Fruit fly (Drosophila melanogaster): ENCODE measurements around the gene CG5281.
A peak's percentile ranks its signal among the peaks of the same experiment; 100 is the strongest.

CG5281 gene

DNA sequence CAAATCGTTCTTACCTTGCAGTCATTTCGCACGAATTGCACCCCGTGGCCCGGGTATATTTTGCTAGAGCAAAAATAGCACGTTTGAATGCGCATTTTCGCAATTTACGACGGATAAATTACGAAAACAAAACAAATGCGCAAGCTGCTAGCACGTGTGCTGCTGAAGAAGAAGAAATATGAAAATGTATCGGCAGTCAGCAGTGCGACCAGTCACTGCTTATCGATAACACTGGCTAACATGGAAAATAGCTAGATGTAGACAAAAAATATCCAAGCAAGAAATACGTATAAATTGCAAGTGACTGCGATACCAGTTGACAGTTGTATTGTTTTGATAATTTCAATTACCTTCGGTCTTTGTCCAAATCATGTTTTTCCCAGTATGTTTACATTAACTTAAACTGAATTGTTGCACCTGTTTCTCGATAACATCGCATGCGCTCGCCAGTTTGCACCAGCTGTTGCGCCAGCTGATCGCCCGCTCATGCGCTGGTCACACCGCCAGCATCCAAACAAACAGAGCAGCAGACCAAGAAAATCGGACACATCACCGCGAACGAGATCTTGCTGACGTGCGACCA, 4.2 kb upstream of the CG5281 start, which contains the start of the genes RpL24-like and CG5276 (continued):
- peak; percentile 77 for TF ChIP-seq Dll (GFP tag; IDR thresholded peaks at IDR 0.05; ENCODE audit: partially characterized antibody)
- peak; percentile 16 for TF ChIP-seq ems (GFP tag; optimal IDR thresholded peaks at IDR 0.05)
- TF ChIP-seq tll (GFP tag; optimal IDR thresholded peaks at IDR 0.05): peak; percentile 19 to 36
- peak; percentile 26 for TF ChIP-seq CrebB (tag; optimal IDR thresholded peaks at IDR 0.05)
- 0 out of 2 replicates have a peak, but pooled peaks have one; percentile 16 for TF ChIP-seq CG2129 (GFP tag; IDR thresholded peaks at IDR 0.05; ENCODE audit: partially characterized antibody)
- no peak for TF ChIP-seq HLH54F (GFP tag; optimal IDR thresholded peaks at IDR 0.05)
- TF ChIP-seq hbn (GFP tag; IDR thresholded peaks at IDR 0.05; ENCODE audit: partially characterized antibody): peak; percentile 59
- TF ChIP-seq luna (GFP tag; optimal IDR thresholded peaks at IDR 0.05): no peak
- TF ChIP-seq CG12769 (tag; optimal IDR thresholded peaks at IDR 0.05): no peak
- TF ChIP-seq Fer2 (tag; optimal IDR thresholded peaks at IDR 0.05): no peak
- no peak for TF ChIP-seq Dip2 (GFP tag; IDR thresholded peaks at IDR 0.05)
- no peak for TF ChIP-seq ro (GFP tag; IDR thresholded peaks at IDR 0.05)
- TF ChIP-seq CG17186 (GFP tag; optimal IDR thresholded peaks at IDR 0.05): peak; percentile 94
- no peak for TF ChIP-seq mam (GFP tag; optimal IDR thresholded peaks at IDR 0.05)
- TF ChIP-seq nom (GFP tag; optimal IDR thresholded peaks at IDR 0.05): no peak
- TF ChIP-seq CG5180 (GFP tag; optimal IDR thresholded peaks at IDR 0.05): no peak

DNA sequence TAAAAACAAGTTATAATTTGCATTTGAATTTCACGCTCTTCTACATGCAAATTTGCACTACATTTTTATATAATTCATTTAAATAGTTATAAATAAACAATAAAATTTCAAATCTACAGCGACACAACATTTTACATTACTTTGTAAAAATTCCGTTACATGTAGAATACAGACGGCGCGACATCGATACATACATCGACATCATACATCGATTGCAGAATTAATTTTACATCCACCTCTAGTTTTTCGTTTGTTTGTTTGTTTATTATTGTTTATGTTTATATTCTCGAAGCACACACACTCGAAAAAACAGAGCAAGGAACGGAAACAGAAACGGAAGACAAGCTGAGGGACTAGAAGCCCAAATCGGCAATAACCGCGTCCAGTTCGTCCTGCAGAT, 1.9 kb downstream of the CG5281 start, which contains the start of gene CG17230:
Gene CG17230 (plus strand): TSS at position 258 of the 400 bp plus-strand sequence.
- TF ChIP-seq CG15479 (GFP tag; optimal IDR thresholded peaks at IDR 0.05): no peak
- no peak for TF ChIP-seq wek (GFP tag; optimal IDR thresholded peaks at IDR 0.05)
- no peak for TF ChIP-seq nau (GFP tag; optimal IDR thresholded peaks at IDR 0.05)
- no peak for TF ChIP-seq wdn (GFP tag; IDR thresholded peaks at IDR 0.05)
- peak; percentile 50 for TF ChIP-seq stwl (tag; optimal IDR thresholded peaks at IDR 0.05)
- no peak for TF ChIP-seq CG14965 (GFP tag; optimal IDR thresholded peaks at IDR 0.05; ENCODE audit: borderline replicate concordance)
- no peak for TF ChIP-seq Hey (tag; optimal IDR thresholded peaks at IDR 0.05)
- TF ChIP-seq CG10274 (GFP tag; optimal IDR thresholded peaks at IDR 0.05): no peak
- no peak for TF ChIP-seq CG17385 (GFP tag; optimal IDR thresholded peaks at IDR 0.05)
- no peak for TF ChIP-seq CG8478 (optimal IDR thresholded peaks at IDR 0.05)
- TF ChIP-seq CG1233 (GFP tag; optimal IDR thresholded peaks at IDR 0.05): no peak
- no peak for TF ChIP-seq CG9215 (GFP tag; IDR thresholded peaks at IDR 0.05)
- TF ChIP-seq insv (GFP tag; optimal IDR thresholded peaks at IDR 0.05): no peak
- TF ChIP-seq hbn (GFP tag; IDR thresholded peaks at IDR 0.05; ENCODE audit: partially characterized antibody): peak; percentile 82
- no peak for TF ChIP-seq Jarid2 (GFP tag; optimal IDR thresholded peaks at IDR 0.05)
- no peak for TF ChIP-seq Optix (GFP tag; IDR thresholded peaks at IDR 0.05)
- TF ChIP-seq sisA (GFP tag; IDR thresholded peaks at IDR 0.05): no peak
- TF ChIP-seq Ptx1 (GFP tag; IDR thresholded peaks at IDR 0.05): no peak
- TF ChIP-seq ara (GFP tag; IDR thresholded peaks at IDR 0.05): no peak
- no peak for TF ChIP-seq CG10462 (GFP tag; optimal IDR thresholded peaks at IDR 0.05)
- peak; percentile 74 for TF ChIP-seq Myb (GFP tag; optimal IDR thresholded peaks at IDR 0.05)
- TF ChIP-seq ranshi (GFP tag; IDR thresholded peaks at IDR 0.05): no peak
- TF ChIP-seq CoRest (tag; optimal IDR thresholded peaks at IDR 0.05): peak; percentile 24
- TF ChIP-seq CG1529 (GFP tag; optimal IDR thresholded peaks at IDR 0.05): no peak
- peak; percentile 28; the same call in 1 of the 2 replicates for TF ChIP-seq tna (GFP tag; IDR thresholded peaks at IDR 0.05; ENCODE audit: partially characterized antibody)
- TF ChIP-seq CG6689 (GFP tag; IDR thresholded peaks at IDR 0.05): no peak
- TF ChIP-seq ttk (GFP tag; IDR thresholded peaks at IDR 0.05): no peak
- no peak for TF ChIP-seq CG4404 (GFP tag; IDR thresholded peaks at IDR 0.05)
- peak; percentile 47 for TF ChIP-seq YL-1 (GFP tag; optimal IDR thresholded peaks at IDR 0.05)
- peak; percentile 73 for TF ChIP-seq vnd (GFP tag; IDR thresholded peaks at IDR 0.05; ENCODE audit: partially characterized antibody)
- peak; percentile 71 for TF ChIP-seq CG8924 (tag; optimal IDR thresholded peaks at IDR 0.05)
- no peak for TF ChIP-seq al (GFP tag; IDR thresholded peaks at IDR 0.05)
- no peak for TF ChIP-seq CG14050 (GFP tag; IDR thresholded peaks at IDR 0.05)
- no peak for TF ChIP-seq sd (tag; optimal IDR thresholded peaks at IDR 0.05)
- TF ChIP-seq bab2 (GFP tag; optimal IDR thresholded peaks at IDR 0.05): no peak

Data from whole organism, embryonic.